Fruit fly (Drosophila melanogaster): Measurements from ENCODE around the gene aru.

aru gene

DNA sequence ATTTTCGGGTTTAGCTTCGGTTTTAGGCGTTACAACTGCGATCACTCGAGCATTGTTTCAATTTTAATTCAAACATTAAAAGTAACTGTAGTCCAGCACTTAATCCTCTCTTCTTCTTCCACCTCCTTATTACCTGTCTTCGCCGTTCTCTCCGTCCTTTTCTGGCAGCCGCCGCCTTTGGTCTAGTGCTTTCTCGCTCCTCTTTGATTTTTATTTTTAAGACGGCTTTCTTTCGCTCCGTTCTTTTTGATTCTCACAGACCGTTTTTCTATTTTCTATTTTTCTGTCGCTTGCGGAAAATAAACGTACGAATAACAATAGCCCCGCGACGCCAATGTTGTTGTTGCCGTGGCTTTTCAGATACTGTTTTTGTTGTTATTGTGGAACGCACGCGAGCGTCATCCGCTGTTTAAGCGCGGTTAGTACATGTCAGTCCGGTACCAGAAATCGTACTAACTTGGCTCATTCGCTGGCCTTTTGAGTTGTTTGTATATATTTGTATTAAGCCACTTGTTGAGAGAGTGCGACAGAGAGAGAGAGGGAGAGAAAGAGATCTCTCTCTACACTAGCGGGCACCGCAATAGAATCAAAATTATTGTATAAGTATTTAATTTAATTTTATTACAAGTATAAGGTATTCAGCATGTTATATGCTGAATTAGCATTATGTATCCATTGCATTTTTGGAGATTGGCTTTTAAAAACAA lies at the start of gene aru:
Gene aru, minus strand, starts transcription at position 456 of the 707 bp plus-strand sequence.
- TF ChIP-seq noc (tag; optimal IDR thresholded peaks at IDR 0.05): no peak

DNA sequence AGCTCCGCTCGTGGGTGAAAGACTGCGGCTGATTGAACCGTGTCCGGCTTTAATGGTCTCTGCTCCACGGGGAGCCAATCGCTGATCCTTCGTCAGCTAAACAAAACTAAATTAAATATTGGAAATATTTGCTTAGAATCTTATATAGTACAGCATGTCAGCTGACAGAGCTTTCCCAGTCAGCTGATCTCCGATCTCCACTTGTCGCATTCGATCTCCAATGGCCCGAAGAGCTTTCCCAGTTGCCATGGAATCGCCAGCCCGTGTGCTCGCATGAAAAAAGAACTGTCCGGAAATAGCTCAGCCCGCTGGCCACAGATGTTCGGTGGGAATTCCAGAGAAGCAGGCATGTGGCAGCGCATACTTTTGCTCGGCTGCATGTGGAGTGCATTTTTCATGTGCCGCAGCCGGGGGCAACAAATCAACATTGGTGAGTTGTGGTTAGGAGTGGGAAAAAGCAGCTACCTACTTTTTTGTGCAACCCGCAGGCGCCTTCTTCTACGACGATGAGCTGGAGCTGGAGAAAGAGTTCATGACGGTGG lies 45.8 kb upstream of the aru start, which contains the start of gene GluRIIC:
Gene GluRIIC, plus strand, starts transcription at position 237 of the 542 bp plus-strand sequence.
- TF ChIP-seq noc (tag; optimal IDR thresholded peaks at IDR 0.05): no peak

dm6 chr2L:903748-904147 lies 35.6 kb upstream of the aru start:
- no peak for TF ChIP-seq noc (tag; optimal IDR thresholded peaks at IDR 0.05)

dm6 chr2L:898316-898715 lies 30.2 kb upstream of the aru start, which contains the start of gene Lsp1beta:
Gene Lsp1beta (plus strand): TSS chr2L:898500.
- no peak for TF ChIP-seq noc (tag; optimal IDR thresholded peaks at IDR 0.05)

- TF ChIP-seq noc (tag; optimal IDR thresholded peaks at IDR 0.05): no peak
Measured at dm6 chr2L:897124-897523, 29.0 kb upstream of the aru start.

- TF ChIP-seq noc (tag; optimal IDR thresholded peaks at IDR 0.05): no peak
Measured at dm6 chr2L:895448-895847, 27.3 kb upstream of the aru start.

DNA sequence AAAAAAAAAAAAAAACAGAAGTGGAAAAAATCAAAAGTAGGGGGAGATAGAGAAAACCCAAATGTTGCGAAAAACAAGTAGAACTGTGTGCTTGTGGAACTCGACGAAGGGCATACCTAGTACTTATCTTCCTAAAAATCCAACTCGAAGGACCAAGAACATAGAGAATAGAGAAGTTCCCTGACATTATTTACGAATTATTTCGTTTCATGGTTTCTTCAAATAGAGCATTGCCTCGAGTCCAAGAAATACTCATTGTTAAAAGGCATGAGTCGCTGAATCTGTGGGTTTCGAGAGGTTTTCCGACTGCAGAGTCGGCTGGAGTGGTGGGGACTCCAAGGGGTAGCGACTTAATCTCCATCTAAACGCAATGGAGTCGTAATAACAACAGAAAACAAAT lies 25.0 kb upstream of the aru start:
- no peak for TF ChIP-seq noc (tag; optimal IDR thresholded peaks at IDR 0.05)

DNA sequence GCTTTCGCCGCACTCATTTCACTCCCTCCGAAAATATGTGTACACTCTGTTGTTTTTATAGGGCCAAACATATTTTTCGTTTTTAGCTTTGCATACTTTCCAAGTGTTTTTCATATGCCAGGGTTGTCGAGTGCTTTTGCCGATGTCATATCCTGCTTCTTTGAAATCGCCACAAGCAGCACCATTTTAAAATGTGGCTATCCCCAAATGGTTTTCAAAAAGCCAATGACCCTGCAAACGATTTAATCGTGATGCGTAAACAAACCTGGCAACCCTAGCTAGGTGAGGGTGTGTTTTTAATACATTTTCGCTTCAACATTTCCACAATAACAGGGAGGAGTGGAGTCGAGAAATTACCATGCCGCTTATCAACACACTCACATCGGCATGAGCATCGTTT lies 24.3 kb upstream of the aru start:
- no peak for TF ChIP-seq noc (tag; optimal IDR thresholded peaks at IDR 0.05)

DNA sequence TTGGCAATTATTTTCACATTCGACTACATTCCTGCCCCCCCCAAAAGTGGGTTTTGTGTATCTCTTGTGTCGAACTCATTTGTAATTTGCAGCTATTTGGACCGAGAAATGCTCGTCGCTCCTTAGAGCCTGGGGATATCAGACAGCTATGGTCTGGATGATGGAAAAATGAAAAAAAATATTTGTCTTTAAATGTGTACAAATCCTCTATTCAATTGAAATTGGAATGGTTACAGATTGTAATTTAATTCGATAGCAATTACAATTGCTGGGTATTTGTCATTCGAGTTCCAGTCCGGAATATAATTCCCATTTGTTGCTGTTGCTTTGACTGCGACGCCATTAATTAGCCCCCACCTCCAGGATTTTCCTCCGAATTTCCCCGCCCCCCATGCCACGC lies 21.6 kb upstream of the aru start:
- TF ChIP-seq noc (tag; optimal IDR thresholded peaks at IDR 0.05): no peak

DNA sequence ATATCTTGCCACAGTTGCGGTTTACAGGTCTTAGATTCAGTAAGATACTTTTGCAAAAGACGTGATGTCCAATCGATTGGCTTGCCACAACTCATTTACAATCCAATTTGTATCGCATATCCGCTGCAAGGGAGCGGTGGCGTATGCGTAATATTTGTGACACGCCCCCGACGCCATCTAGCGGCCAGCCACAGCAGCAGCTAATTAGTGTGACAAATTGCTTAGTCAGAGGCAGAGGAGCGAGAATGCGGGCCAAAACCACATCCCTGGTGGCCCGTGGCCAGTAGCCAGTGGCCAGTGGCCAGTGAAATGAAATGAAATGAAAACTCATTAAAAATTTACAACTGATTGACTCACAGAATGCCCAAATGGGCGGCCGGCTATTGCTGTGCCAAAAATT lies 19.6 kb upstream of the aru start:
- TF ChIP-seq noc (tag; optimal IDR thresholded peaks at IDR 0.05): no peak

DNA sequence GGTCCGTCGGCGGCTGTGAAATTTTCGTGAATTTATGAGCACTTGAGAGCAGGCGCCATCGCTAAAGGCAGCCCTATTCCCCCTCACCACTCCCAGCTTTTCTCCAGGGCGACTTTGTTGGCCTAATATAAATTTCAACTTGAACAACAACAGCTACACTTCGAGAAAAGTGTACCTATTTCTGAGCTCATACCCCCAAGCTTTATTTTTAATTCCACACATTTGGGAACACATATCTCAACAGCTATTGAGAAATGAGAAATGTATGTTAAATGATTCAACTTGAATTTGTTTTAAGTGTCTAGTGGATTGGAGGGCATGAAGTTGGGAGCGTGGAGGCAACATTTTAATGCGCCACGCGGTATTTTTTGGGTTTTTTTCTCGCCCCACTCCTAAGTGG lies 18.6 kb upstream of the aru start:
- TF ChIP-seq noc (tag; optimal IDR thresholded peaks at IDR 0.05): no peak

- no peak for TF ChIP-seq noc (tag; optimal IDR thresholded peaks at IDR 0.05)
Measured at dm6 chr2L:884970-885369, 16.8 kb upstream of the aru start, which contains the start of gene CG15824. Gene CG15824 (minus strand): TSS chr2L:885141.

- TF ChIP-seq noc (tag; optimal IDR thresholded peaks at IDR 0.05): no peak
Measured at dm6 chr2L:877002-877401, 8.8 kb upstream of the aru start, which contains the start of gene ninaA. Gene ninaA (plus strand): TSS chr2L:877302.

DNA sequence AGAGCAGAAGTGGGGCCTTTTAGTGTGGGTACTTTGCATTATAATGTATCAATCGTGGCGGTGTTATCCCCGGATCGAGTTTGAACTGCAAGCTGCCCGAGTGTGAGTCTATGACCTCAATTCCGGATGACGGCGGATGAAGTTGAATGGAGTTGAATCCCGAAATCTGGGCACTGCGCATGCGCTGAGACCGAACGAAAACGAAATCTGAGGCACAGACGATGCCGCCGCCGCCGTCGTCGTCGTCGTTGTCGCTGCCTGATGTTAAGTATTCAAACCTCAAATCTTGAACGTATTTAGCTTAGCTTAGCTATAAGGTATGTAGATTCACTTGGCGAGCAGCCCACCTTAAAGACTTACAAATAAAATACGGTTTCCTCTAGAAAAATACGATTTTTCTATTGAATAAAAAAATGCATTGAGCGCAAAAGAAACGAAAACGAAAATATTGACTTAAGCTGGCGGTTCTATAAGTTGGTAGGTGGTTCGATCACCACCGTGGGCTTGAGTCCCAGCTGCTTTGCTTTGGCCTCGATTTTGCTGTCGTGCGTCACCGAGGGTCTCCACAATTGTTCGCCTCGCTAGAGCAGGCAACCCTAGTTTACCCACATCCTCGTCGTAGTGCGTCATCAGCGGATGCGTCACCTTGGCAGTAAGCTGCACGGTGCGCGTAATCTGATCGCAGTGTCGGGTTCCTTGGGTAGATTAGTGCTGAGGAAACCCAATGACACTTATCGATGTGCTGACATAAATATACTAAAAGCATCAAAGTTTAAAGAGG lies 5.8 kb upstream of the aru start:
- TF ChIP-seq noc (tag; optimal IDR thresholded peaks at IDR 0.05): no peak

DNA sequence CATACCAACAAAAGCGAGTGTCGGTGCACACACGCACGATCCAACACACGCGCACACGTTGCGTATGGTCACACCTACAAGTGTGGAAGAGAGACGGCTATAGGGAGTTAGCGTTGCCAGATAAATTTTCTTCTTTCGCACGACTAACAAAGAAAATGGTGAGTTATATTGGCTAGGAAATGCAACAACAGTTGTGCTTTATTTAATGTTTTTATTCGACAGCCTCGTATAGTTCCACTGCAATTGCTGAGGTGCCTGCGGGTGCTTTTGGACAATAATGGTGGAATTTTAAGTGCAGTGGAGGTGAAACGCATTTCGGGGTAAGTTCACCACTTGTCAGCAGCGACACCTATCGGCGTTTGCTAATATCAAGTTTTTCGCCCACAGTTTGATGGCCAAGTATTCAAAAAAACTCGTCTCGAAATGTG lies 3.3 kb upstream of the aru start:
- no peak for TF ChIP-seq noc (tag; optimal IDR thresholded peaks at IDR 0.05)

- TF ChIP-seq noc (tag; optimal IDR thresholded peaks at IDR 0.05): no peak
Measured at dm6 chr2L:870749-871418, 2.7 kb upstream of the aru start.
